Fruit fly (Drosophila melanogaster) whole organism: ENCODE measurements around the gene zf30C.

Source experiments
- CG8478 ChIP-seq: fragments of >200 bp; optimal IDR thresholded peaks from 2 replicates; lab custom pipeline; 2018; ENCODE audit warnings: inconsistent platforms
- Dll ChIP-seq: fragments of >200 bp; optimal IDR thresholded peaks from 2 replicates; lab custom pipeline; 2017
- EcR ChIP-seq, 2 experiments: fragments of >200 bp; optimal IDR thresholded peaks; 2 replicates each; lab custom pipeline; 2017; ENCODE audit warnings: missing biosample characterization in 2 of 2, missing genetic modification characterization in 2 of 2, missing genetic modification reagents in 2 of 2
- pan ChIP-seq: fragments of >200 bp; optimal IDR thresholded peaks from 2 replicates; lab custom pipeline; 2017
- usp ChIP-seq: fragments of >200 bp; optimal IDR thresholded peaks from 2 replicates; lab custom pipeline; 2017; ENCODE audit warnings: missing biosample characterization, missing genetic modification characterization, mixed read lengths

DNA sequence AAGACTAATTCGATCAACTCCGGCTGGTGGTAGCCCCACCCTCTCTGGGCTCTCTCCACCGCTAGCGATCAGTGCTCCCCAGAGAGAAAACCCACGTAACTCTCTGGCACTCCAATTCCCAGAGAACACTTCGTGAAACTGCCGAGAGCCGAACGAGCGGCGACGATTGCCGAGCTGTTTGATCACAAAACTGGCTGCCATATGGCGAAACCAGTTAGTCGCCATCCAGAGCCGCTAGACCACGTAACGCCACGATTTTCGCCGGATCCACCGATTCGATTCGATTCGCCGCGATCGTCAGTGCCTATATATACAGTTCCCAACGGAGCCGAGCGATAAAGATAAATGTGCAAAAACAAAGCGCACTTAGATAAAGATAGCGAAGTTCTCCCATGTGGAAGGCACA, 24.0 kb downstream of the zf30C start, which contains the start of gene IP3K1:
- TF ChIP-seq pan (lab: Kevin White, UChicago) (no peak), EcR (GFP tag; optimal IDR thresholded peaks at IDR 0.05; lab: Kevin White, UChicago) (peak in 1 of 2 experiments; percentile 81), usp (GFP tag; lab: Kevin White, UChicago) (no peak), Dll (lab: Kevin White, UChicago) (no peak), CG8478 (lab: Kevin White, UChicago) (no peak)
